Worm (Caenorhabditis elegans): ENCODE data around the gene grd-5.

The grd-5 gene

DNA sequence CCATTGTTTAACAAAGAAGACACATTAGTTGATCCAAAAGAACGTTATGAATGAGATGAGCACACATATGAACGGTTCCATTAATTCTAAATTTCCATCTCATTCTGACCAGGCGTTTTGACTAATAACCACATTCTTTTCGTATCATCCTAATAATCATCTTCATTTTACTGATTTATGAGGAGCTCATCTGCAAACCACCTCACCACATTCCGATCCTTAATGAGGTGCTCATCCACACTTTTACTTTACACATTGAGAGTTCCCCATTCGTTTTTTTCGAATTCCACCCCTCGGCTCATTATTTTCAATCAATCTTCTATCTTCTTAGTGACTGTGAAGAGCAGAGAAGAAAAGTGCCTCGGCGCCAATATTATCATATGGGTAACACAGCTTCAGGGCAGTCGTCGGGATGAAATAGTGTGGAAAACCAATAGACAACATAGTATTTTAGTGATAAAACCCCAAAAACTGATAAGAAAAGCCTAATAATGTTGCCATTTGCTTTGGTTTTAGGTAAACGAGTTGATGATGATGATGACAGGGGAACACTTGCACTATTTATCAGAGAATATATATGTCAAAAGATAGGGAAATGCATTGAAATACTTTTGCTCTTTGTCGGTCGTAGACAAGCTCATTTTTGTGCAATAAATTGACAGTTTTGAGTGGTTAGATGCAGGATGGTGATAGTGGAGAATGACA lies 32.3 kb downstream of the grd-5 start (continued):
- TF ChIP-seq ceh-79 (tag; optimal IDR thresholded peaks at IDR 0.05) (no peak), F22D6.2 (tag; optimal IDR thresholded peaks at IDR 0.05) (peak; percentile 52), let-526 (GFP tag; IDR thresholded peaks at IDR 0.05) (no peak), unc-62 (GFP tag; optimal IDR thresholded peaks at IDR 0.05) (peak; percentile 83), sptf-2 (GFP tag; optimal IDR thresholded peaks at IDR 0.05) (peak; percentile 46), chd-7 (tag; optimal IDR thresholded peaks at IDR 0.05) (peak; percentile 67), attf-5 (GFP tag; optimal IDR thresholded peaks at IDR 0.05) (peak; percentile 30), tbp1 (GFP tag; optimal IDR thresholded peaks at IDR 0.05) (peak; percentile 47), Y95B8A.8 (GFP tag; IDR thresholded peaks at IDR 0.05) (no peak), akir-1 (GFP tag; optimal IDR thresholded peaks at IDR 0.05) (no peak), dox-1 (GFP tag; IDR thresholded peaks at IDR 0.05) (peak; percentile 75), B0336.3 (GFP tag; IDR thresholded peaks at IDR 0.05) (peak; percentile 56; the same call in 1 of the 2 replicates)

ce11 chrV:8652177-8652576 lies 33.3 kb downstream of the grd-5 start:
- no peak for TF ChIP-seq F23B12.7 (tag; optimal IDR thresholded peaks at IDR 0.05; ENCODE audit: insufficient read depth)

DNA sequence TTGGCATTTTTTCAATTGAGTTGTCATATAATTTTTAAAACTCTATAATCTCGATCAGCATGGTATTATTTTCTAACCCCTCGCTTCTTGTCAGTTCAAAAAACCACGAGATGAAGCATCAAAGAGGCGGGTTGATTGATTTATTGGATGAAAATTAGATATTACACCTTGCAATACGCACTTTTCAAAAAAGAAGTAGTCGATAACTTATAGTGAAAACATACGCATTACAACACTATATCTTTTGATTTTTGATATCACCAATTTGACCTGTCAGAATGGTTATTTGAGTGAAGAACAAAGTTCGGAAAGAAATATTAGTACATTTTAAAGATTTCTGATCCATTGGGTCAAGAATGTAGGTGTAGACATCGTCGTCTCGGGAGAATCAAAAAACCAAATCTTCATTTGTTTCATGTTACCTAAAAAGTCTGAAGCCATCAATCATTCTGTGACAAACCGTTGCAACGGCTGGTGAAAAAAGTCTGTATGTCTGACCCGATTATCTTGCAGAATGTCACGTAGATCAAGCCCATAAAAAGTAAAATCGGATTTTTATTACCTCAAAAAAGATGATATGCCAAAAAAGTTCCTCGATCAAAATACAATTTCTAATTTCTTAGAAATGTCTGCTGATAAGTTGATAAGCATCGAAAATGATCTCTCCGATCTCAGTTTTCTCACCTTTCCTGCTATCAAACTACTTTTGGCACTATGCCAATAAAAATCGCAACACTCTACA lies 34.4 kb downstream of the grd-5 start:
- TF ChIP-seq nhr-80 (tag; optimal IDR thresholded peaks at IDR 0.05), result peak; percentile 42
- no peak for TF ChIP-seq nfya-1 (tag; optimal IDR thresholded peaks at IDR 0.05; ENCODE audit: borderline replicate concordance, insufficient read depth)
- no peak for TF ChIP-seq dpff-1 (tag; optimal IDR thresholded peaks at IDR 0.05)
- peak; percentile 1 for TF ChIP-seq ztf-26 (tag; optimal IDR thresholded peaks at IDR 0.05)
- TF ChIP-seq K11D2.4 (GFP tag; IDR thresholded peaks at IDR 0.05), result no peak

- TF ChIP-seq sdz-38 (tag; optimal IDR thresholded peaks at IDR 0.05) (no peak), nhr-80 (tag; optimal IDR thresholded peaks at IDR 0.05) (peak; percentile 68), unc-62 (GFP tag; optimal IDR thresholded peaks at IDR 0.05) (peak; percentile 61), cebp-1 (GFP tag; IDR thresholded peaks at IDR 0.05) (no peak), cebp-1 (tag; optimal IDR thresholded peaks at IDR 0.05) (peak; percentile 32), tbx-9 (tag; optimal IDR thresholded peaks at IDR 0.05; ENCODE audit: borderline replicate concordance) (no peak)
Measured at ce11 chrV:8654460-8655419, 35.9 kb downstream of the grd-5 start.

- TF ChIP-seq tlf-1 (GFP tag; optimal IDR thresholded peaks at IDR 0.05) (no peak), egl-44 (GFP tag; IDR thresholded peaks at IDR 0.05) (no peak), cebp-1 (GFP tag; IDR thresholded peaks at IDR 0.05) (peak; percentile 69; the same call in 1 of the 2 replicates), cebp-1 (tag; optimal IDR thresholded peaks at IDR 0.05) (peak; percentile 75), ceh-27 (GFP tag; optimal IDR thresholded peaks at IDR 0.05) (no peak)
Measured at ce11 chrV:8657911-8658310, 39.1 kb downstream of the grd-5 start.
